Worm (Caenorhabditis elegans) whole organism, L2 larva: ENCODE results near the gene srz-18.

ENCODE experiments used
- ama-1 ChIP-seq: fragments of 150-350 bp; optimal IDR thresholded peaks from 2 replicates; lab custom pipeline; 2018; ENCODE audit warnings: inconsistent platforms
- dmd-4 ChIP-seq: sonication (generic microtip); optimal IDR thresholded peaks from 2 replicates; lab custom pipeline; 2017; ENCODE audit warnings: missing biosample characterization, missing genetic modification characterization
- lin-11 ChIP-seq: fragments of 150-350 bp; sonication (generic microtip); optimal IDR thresholded peaks from 2 replicates; lab custom pipeline; 2014; ENCODE audit warnings: missing biosample characterization, missing genetic modification characterization, inconsistent platforms, mixed read lengths
- mab-5 ChIP-seq: fragments of 150-350 bp; optimal IDR thresholded peaks from 2 replicates; lab custom pipeline; 2014; ENCODE audit warnings: missing biosample characterization, missing genetic modification characterization
- mdl-1 ChIP-seq, 2 experiments: fragments of 150-350 bp in 1 of 2; sonication (generic microtip) in 1 of 2; optimal IDR thresholded peaks; 2 replicates each; lab custom pipeline; 2017; ENCODE audit warnings: missing biosample characterization in 2 of 2, missing genetic modification characterization in 2 of 2
- nhr-25 ChIP-seq: fragments of 150-350 bp; sonication (generic microtip); optimal IDR thresholded peaks from 3 replicates; lab custom pipeline; 2014; ENCODE audit warnings: missing biosample characterization, missing genetic modification characterization
- unc-55 ChIP-seq: fragments of 150-350 bp; sonication (generic microtip); optimal IDR thresholded peaks from 3 replicates; lab custom pipeline; 2014; ENCODE audit warnings: missing biosample characterization, missing genetic modification reagents, missing genetic modification characterization

DNA sequence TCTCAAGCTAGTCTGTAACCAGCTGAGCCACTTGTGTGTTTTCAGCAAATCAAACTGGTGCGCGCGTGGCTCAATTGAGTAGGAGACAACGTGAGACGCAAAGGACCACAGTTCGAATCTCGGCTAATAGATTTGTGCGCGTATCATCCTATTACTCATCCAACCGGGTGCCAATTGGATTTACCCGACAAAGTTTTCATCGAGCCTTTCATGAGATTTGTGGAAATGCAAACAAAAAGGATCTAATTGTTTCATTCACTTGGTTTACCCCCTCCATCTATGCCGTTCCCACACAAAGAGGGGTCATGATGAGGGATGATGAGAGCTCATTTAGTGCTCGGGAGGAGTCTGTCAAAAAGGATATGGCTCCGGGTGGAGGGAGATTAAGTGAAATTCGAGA lies 28.7 kb downstream of the srz-18 start:
- TF ChIP-seq ama-1 (lab: Kevin White, UChicago) (no peak), unc-55 (GFP tag; lab: Kevin White, UChicago) (no peak), nhr-25 (tag; lab: Kevin White, UChicago) (no peak), lin-11 (tag; lab: Kevin White, UChicago) (no peak), mab-5 (tag; lab: Kevin White, UChicago) (no peak), dmd-4 (tag; lab: Kevin White, UChicago) (no peak), mdl-1 (tag; optimal IDR thresholded peaks at IDR 0.05; lab: Kevin White, UChicago) (no peak)
